Worm (Caenorhabditis elegans): ENCODE measurements around the gene F58A4.2.

F58A4.2 gene

DNA sequence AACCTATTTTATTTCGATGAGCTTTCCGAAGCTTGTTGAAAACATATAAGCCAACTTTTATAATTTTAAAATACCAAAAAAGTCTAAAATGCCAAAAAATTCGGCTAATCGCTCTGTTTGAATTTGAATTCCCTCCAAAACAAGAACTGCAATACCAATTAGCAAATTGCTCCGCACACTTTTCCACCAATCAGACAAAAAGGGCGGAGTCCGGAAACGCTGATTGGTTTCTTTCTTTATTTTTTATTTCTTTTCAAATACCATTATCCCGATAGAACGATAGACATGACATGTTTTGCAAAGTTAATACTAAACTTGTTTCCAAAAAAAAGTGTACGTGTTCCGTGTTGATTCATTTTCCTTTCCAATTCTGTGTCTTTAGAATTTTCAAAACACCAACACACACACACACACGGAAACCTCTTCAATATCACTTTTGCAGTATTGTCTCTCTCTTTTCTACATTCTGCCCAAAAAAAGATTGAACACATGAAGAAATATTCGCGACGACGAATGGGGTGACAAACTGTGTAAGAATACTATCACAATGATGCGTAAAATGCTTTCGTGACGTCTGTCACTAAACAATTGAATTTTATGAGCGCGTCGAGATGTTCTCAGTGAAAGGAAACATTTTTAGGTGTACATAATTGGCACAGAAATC, 17.2 kb upstream of the F58A4.2 start:
- TF ChIP-seq unc-62 (GFP tag; optimal IDR thresholded peaks at IDR 0.05): no peak

DNA sequence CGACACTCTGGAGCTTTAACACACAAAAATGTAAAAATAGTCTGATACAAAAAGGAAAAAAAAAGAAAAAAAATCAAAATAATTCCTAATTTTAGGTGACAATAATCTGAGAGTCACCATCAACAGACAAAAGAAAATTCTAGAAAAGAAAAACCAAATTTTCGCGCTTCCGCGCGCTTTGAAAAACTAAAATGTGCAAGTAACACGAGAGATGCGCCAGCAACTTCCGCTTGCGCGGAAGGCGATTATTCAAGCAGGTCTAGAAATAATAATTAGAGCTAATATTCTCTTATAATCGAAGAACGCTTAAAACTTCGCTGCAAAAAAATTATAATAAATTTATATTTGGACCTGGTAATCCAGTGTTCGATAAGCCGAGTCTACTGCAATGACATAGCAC, 16.4 kb upstream of the F58A4.2 start:
- no peak for TF ChIP-seq unc-62 (GFP tag; optimal IDR thresholded peaks at IDR 0.05)

DNA sequence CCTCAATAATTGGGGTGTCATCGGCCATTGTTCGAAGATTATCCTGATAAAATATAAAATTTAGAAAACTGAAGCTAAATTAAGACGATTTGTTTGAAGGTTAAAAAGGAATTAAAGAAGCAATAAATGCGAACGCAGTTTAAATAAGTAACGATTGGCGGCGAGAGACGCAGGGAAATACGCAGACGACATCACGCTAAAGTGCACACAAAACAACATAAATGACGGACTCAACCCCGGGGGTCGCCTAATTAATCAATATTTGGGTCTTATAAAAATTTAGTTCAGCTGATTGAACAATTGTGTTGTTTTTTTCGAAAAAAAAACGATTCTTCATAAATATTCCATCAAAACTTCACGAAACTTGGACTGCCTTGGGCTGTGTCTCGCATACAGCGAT, 15.9 kb upstream of the F58A4.2 start, which contains the start of gene hcp-3:
hcp-3 (minus strand) TSS at position 45 of the 400 bp plus-strand sequence.
- TF ChIP-seq unc-62 (GFP tag; optimal IDR thresholded peaks at IDR 0.05): no peak

DNA sequence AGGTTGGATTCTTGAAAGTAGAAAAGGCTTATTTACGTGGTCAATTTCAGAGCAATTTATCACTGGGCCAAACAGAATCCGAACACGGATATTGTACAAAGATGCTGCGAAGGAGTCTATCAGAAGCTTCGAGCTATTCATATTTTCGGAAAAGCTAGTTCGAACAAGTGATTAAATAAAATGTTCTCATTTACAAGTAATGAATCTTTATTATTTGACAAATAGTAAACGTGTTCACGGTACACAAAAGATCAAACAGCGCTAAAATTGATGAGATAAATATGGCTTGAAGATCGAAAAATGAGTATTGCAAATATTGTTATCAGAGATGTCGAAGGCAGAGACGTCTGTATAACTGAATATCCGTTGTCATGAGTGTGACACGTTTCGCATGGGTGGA, 14.6 kb upstream of the F58A4.2 start:
- no peak for TF ChIP-seq unc-62 (GFP tag; optimal IDR thresholded peaks at IDR 0.05)

DNA sequence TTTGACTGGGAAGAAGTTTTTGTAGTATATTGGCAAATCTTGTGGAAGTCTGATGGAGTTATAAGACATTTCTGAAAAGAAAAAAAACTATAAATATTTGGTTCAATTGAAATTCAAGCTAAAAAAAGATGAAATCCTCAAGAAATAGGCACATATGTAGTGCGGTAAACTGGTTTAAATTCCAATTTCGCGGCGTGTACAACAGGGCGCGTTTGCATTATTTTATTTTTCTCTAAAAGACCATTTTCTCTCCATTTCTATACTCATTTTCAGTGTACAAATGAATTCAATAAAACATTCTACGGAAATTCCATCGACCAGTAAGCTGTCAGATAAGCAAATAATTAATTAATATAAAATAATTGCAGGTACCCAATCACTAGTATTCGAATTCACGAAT, 13.7 kb upstream of the F58A4.2 start, which contains the start of the genes pri-1 and F58A4.6:
pri-1 (minus strand) TSS at position 71 of the 400 bp plus-strand sequence.
F58A4.6 (plus strand) TSS at position 272 of the 400 bp plus-strand sequence.
- no peak for TF ChIP-seq unc-62 (GFP tag; optimal IDR thresholded peaks at IDR 0.05)

DNA sequence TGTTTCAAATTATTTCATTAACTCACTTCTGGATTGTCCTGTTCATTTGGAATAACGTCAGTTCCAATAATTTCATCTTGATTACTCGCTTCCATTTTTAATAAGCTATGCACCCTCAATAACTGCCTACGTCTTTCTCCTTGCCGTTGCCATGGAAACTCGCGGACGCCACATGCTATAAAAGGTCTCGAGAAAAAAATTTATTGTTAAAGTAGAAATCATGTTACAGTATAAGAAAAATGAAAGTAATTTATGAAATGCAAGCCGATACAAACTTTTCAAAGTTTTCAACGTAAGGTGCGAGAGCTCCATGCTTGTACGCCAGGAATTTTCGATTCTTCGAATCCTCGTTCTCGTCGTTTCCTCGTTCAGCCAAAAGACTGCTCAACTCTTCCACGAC, 11.6 kb upstream of the F58A4.2 start, which contains the start of gene bbs-4:
bbs-4 (minus strand) TSS at position 101 of the 400 bp plus-strand sequence.
- TF ChIP-seq unc-62 (GFP tag; optimal IDR thresholded peaks at IDR 0.05): no peak

DNA sequence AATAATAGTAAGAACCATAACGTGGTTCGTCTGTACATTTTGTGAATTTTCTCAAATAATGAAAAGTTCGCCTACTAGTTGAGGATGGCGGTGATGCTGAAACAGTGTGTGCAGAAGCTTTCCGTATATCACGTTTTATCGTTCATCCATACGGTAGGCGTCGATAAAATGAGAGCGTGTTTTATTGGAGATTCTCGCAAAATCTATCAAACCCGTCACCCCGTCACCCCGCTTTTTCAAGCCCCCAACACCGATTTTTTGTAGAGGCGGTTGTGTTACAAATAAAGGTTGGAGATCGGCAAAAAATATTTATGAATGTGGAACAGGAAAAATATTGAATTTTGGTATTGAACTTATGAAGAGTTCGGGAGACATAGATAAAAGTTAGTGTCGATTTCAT, 8.1 kb upstream of the F58A4.2 start, which contains the start of gene clec-161:
clec-161 (minus strand) TSS at position 101 of the 400 bp plus-strand sequence.
- no peak for TF ChIP-seq unc-62 (GFP tag; optimal IDR thresholded peaks at IDR 0.05)

DNA sequence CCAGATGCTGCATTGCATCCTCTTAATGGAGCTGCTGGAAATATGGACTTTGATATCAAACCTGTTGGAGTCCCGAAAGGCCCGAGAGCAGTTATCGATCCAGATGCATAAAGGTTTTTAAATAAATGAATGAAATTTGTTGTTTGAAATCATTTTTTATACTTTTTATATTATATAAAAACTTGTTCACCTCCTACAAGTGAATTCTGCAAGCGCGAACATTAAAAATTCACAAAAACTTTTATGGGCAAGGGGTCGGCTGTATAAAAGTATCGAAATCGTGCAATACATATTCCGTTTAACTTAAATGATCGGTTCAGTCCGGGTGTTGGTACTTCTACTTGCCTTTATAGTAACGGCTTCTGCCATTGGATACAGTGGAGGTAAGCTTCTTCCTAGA, 2.4 kb downstream of the F58A4.2 start, which contains the start of gene F58A4.1:
F58A4.1 (plus strand) TSS at position 301 of the 400 bp plus-strand sequence.
- TF ChIP-seq unc-62 (GFP tag; optimal IDR thresholded peaks at IDR 0.05): no peak

DNA sequence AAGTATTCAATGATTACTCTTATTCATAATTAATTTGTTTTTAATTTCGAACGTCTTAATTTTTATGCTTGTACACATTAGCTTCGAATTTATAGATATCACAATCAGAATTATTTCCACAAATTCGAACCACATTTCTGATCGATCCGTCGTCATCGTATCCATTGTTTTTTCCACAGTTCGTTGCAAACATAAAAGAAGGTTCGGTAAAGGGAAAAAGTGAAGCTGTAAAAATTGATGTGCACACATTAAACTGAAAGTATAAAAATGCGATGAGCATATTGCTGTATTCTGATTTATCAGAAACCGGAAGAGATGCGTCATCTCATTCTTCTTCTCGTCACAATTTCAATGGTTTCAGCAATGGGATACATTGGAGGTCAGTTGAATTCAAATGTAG, 3.5 kb downstream of the F58A4.2 start, which contains the start of gene C48B4.12:
C48B4.12 (plus strand) TSS at position 301 of the 400 bp plus-strand sequence.
- TF ChIP-seq unc-62 (GFP tag; optimal IDR thresholded peaks at IDR 0.05): no peak

DNA sequence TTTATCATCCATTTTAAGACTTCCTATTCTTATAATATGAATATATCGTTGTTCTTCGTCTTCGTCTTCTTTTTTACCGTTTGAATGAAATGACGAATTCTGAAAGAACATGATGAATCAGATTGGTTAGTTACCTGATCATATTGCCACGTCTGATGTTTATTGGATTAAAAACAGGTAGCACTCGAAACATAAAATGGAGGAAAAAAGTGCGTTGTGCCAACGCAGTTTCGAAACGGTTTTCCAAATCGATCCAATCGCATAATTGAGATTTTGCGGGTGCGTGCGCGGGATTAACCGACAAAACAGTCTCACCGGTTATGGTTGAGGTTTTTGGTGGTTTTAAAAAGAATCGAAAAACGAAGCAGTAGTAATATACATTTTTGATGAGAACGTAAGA, 5.0 kb downstream of the F58A4.2 start, which contains the start of gene rom-2:
rom-2 (minus strand) TSS at position 101 of the 400 bp plus-strand sequence.
- no peak for TF ChIP-seq unc-62 (GFP tag; optimal IDR thresholded peaks at IDR 0.05)

DNA sequence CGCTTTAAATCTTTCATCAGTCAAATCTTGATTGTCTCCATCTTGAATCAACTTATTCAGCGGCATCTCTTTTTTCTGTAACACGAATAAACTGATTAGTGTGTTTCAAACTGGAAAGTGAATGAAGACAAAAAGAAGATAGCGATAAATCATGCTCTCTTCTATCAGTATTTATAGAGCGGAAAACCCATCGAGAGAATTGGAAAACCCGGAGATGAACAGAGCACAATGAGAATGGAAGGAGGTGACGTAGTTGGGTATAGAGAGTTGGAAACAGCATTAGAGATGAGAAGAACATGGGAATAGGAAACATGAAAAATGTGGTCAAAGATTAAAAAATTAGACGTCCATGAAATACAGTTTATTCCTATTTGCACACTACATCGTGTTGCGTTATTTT, 8.4 kb downstream of the F58A4.2 start, which contains the start of gene acox-1.5:
acox-1.5 (minus strand) TSS at position 75 of the 400 bp plus-strand sequence.
- TF ChIP-seq unc-62 (GFP tag; optimal IDR thresholded peaks at IDR 0.05): no peak

DNA sequence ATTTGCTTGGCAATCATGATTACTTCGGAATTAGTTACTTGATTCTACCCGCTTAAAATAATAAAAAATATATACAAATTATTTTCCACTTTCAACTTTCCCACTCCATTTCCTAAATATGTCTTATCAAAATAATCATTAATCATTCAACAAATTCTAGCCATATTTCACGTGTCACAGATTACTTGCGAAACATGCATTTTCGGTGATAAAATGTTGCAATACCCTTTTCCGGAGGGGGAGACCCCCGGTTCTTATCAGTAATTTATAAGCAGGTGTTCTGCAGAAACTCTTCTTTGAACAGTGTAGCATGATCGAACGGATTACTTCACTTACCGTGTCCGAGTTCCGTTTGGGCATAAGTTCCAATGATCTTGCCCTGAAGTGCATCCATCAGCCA, 10.3 kb downstream of the F58A4.2 start:
- no peak for TF ChIP-seq unc-62 (GFP tag; optimal IDR thresholded peaks at IDR 0.05)

DNA sequence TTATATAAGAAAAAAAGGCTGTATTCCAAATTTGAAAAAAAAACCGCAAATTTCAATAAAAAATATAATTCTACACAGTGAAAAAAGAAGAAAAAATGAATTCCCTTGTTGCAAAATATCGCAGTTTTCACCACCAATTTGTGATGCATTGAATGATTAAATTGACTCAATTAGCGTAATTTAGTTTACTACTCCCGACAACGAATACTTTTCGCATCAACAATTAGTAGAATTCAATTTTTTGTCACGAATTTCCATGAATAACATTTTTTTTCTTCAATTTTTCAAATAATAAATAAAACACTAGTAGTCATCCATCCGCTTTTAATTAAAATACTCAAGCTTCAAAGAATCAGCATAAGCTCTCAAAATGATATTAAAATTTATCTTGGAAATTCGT, 15.2 kb downstream of the F58A4.2 start:
- TF ChIP-seq unc-62 (GFP tag; optimal IDR thresholded peaks at IDR 0.05): no peak

DNA sequence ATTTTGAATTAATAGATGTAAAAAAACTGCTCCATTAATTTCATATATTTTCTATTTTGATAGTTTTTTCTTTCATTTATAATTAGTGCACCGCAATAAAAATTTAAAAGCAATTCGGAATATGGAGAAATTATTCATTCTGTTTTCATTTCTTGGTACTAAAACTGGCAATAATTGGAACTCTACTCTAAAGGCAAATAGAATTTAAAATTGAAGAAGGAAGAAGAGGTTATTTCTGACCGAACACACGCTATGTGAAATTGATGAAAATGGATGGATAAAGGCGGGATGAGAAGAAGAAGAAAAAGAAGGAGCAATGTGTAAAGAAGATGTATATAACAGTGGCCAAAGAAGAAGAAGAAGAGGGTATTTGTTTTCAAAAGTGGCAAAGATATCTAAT, 17.3 kb downstream of the F58A4.2 start:
- TF ChIP-seq unc-62 (GFP tag; optimal IDR thresholded peaks at IDR 0.05): no peak

DNA sequence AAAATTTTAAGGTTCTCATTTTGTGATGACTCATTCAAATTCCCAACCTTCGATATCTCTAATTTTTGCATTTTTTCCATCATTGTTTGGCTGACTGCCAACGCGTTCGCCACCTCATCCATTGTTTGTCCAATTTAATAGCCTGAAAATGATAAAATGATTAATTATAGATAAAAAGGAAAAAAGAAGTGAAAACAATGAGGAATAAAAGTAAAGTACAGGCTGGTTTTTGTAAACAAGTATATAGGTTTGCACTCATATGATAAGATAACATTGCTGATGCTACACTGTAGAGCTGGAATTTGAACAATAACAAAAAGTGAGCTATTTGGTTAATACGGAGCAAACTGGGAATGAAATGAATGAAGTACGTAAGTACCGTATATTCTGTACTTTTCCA, 18.3 kb downstream of the F58A4.2 start, which contains the start of gene C48B4.3:
C48B4.3 (minus strand) TSS at position 149 of the 400 bp plus-strand sequence.
- no peak for TF ChIP-seq unc-62 (GFP tag; optimal IDR thresholded peaks at IDR 0.05)

DNA sequence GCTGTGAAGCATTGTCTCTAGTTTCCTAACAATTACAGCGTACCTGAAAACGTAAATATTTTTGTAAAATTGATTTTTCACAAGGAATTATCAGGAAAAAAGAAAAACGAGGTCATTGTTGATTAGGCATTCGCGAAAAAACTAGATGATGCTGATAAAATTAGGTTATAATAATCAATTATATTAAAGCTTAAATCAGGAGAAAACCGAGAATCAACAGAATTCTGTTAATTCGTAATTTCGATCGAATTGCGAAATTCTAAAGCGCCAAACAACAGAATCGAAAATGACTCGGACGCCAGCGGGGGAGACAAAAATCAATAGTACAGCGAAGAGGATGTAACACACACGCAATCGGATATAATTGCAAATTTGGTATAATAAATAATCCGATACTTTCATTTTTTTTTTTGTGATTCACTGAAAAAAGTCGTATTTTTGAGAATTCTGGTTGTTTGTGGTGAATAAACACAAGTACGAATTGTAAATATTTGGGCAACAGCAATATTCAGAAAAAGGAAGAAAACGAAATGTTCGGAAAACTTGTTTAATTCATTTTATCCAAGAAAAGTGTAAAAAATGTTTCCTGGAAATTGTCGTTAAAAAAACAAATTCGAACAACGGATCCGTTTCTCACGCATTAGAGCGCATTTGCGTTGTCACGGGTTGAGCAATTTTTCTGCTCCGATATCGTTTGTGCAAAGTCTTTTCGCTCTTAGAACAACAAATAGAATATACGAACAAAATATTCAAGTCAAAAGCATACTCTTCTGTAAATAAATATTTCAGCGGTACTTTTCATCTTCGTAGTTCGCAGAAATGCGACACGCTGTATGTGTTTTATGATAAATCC, 20.3 kb downstream of the F58A4.2 start, which contains the start of gene ced-7:
ced-7 (minus strand) TSS at position 51 of the 853 bp plus-strand sequence.
- TF ChIP-seq unc-62 (GFP tag; optimal IDR thresholded peaks at IDR 0.05): no peak

Measured in whole organism, dauer.